Worm (Caenorhabditis elegans) whole organism, mixed stage, embryonic: ENCODE measurements around the gene abu-2.

ENCODE experiments used
- bed-3 ChIP-seq: fragments of 200-800 bp; sonication (Bioruptor generic); optimal IDR thresholded peaks from 3 replicates; lab custom pipeline; 2018; ENCODE audit warnings: mild to moderate bottlenecking, missing genetic modification characterization, moderate library complexity, missing compliant biosample characterization
- lin-13 ChIP-seq: fragments of 150-350 bp; optimal IDR thresholded peaks from 2 replicates; lab custom pipeline; 2014; ENCODE audit warnings: missing biosample characterization, missing genetic modification characterization
- lsy-2 ChIP-seq: fragments of 150-350 bp; optimal IDR thresholded peaks from 2 replicates; lab custom pipeline; 2014; ENCODE audit warnings: missing biosample characterization, missing genetic modification characterization
- nhr-12 ChIP-seq: fragments of 150-350 bp; optimal IDR thresholded peaks from 2 replicates; lab custom pipeline; 2014; ENCODE audit warnings: missing biosample characterization, missing genetic modification characterization
- pha-4 ChIP-seq: fragments of 150-350 bp; optimal IDR thresholded peaks from 2 replicates; lab custom pipeline; 2018; ENCODE audit warnings: missing biosample characterization, missing genetic modification reagents, missing genetic modification characterization
- snpc-4 ChIP-seq: fragments of 150-350 bp; optimal IDR thresholded peaks from 2 replicates; lab custom pipeline; 2014; ENCODE audit warnings: missing biosample characterization, missing genetic modification characterization
- unc-62 ChIP-seq: fragments of 150-350 bp; optimal IDR thresholded peaks from 2 replicates; lab custom pipeline; 2014; ENCODE audit warnings: missing biosample characterization, missing genetic modification reagents, missing genetic modification characterization

ce11 chrX:1410552-1410951 is at the start of gene abu-2:
- TF ChIP-seq lsy-2 (tag; lab: Kevin White, UChicago) (no peak), pha-4 (tag; lab: Kevin White, UChicago) (no peak), unc-62 (GFP tag; lab: Kevin White, UChicago) (no peak), nhr-12 (no peak), snpc-4 (tag; lab: Kevin White, UChicago) (no peak), lin-13 (tag; lab: Kevin White, UChicago) (no peak), bed-3 (GFP tag; lab: Kevin White, UChicago) (no peak)
